Fruit fly (Drosophila melanogaster) whole organism, embryonic: ENCODE measurements around the gene Cpr76Bb.
A peak's percentile ranks its signal among the peaks of the same experiment; 100 is the strongest.

Source experiments
- Bteb2 ChIP-seq: fragments of 200-800 bp; sonication (Bioruptor generic); optimal IDR thresholded peaks from 2 replicates; lab custom pipeline; 2016; ENCODE audit warnings: missing biosample characterization, missing genetic modification characterization
- CG10209 ChIP-seq: fragments of 200-800 bp; sonication (Bioruptor generic); optimal IDR thresholded peaks from 3 replicates; lab custom pipeline; 2017; ENCODE audit warnings: missing biosample characterization, mild to moderate bottlenecking, missing genetic modification characterization, missing genetic modification reagents
- CG10431 ChIP-seq: fragments of 200-800 bp; sonication (Bioruptor generic); optimal IDR thresholded peaks from 3 replicates; lab custom pipeline; 2018; ENCODE audit warnings: missing biosample characterization, mild to moderate bottlenecking, missing genetic modification characterization
- CG11247 ChIP-seq: fragments of 200-800 bp; sonication (Bioruptor generic); IDR thresholded peaks from 2 replicates; pipeline ENCODE4 v1.3.6; 2022; ENCODE audit warnings: missing biosample characterization, missing genetic modification characterization
- CG12299 ChIP-seq: fragments of 200-800 bp; sonication (Bioruptor generic); optimal IDR thresholded peaks from 2 replicates; lab custom pipeline; 2018; ENCODE audit warnings: missing biosample characterization, mild to moderate bottlenecking, missing genetic modification characterization
- CG15514 ChIP-seq: fragments of 200-800 bp; sonication (Bioruptor generic); optimal IDR thresholded peaks from 3 replicates; lab custom pipeline; 2017; ENCODE audit warnings: missing biosample characterization, missing genetic modification characterization, mild to moderate bottlenecking, moderate library complexity, missing genetic modification reagents
- CG16779 ChIP-seq: fragments of 200-800 bp; sonication (Bioruptor generic); IDR thresholded peaks from 2 replicates; pipeline ENCODE4 v1.3.6; 2022; ENCODE audit warnings: missing biosample characterization, missing genetic modification characterization
- CG16815 ChIP-seq: fragments of 200-800 bp; sonication (Bioruptor generic); optimal IDR thresholded peaks from 3 replicates; lab custom pipeline; 2017; ENCODE audit warnings: missing biosample characterization, mild to moderate bottlenecking, missing genetic modification characterization
- CG17328 ChIP-seq: fragments of 200-800 bp; sonication (Bioruptor generic); IDR thresholded peaks from 2 replicates; pipeline ENCODE4 v1.3.6; 2022; ENCODE audit warnings: missing biosample characterization, missing genetic modification characterization
- CG17359 ChIP-seq: fragments of 200-800 bp; sonication (Bioruptor generic); optimal IDR thresholded peaks from 3 replicates; lab custom pipeline; 2018; ENCODE audit warnings: missing biosample characterization, mild to moderate bottlenecking, missing genetic modification characterization, moderate library complexity
- CG17361 ChIP-seq: fragments of 200-800 bp; sonication (Bioruptor generic); IDR thresholded peaks from 3 replicates; pipeline ENCODE4 v1.3.6; 2022; ENCODE audit warnings: missing biosample characterization, missing genetic modification characterization
- CG18011 ChIP-seq: fragments of 200-800 bp; sonication (Bioruptor generic); optimal IDR thresholded peaks from 2 replicates; lab custom pipeline; 2017; ENCODE audit warnings: missing biosample characterization, missing genetic modification characterization, mild to moderate bottlenecking, moderate library complexity, missing genotype
- CG18476 ChIP-seq: fragments of 200-800 bp; sonication (Bioruptor generic); optimal IDR thresholded peaks from 2 replicates; lab custom pipeline; 2016; ENCODE audit warnings: missing biosample characterization, mild to moderate bottlenecking, missing genetic modification characterization
- CG2712 ChIP-seq: fragments of 200-800 bp; optimal IDR thresholded peaks from 3 replicates; lab custom pipeline; 2019; ENCODE audit warnings: missing biosample characterization, mild to moderate bottlenecking, missing genetic modification characterization, moderate library complexity
- CG3995 ChIP-seq: fragments of 200-800 bp; sonication (Bioruptor generic); optimal IDR thresholded peaks from 3 replicates; lab custom pipeline; 2016; ENCODE audit warnings: missing biosample characterization, missing genetic modification characterization
- CG4282 ChIP-seq: fragments of 200-800 bp; sonication (Bioruptor generic); optimal IDR thresholded peaks from 2 replicates; lab custom pipeline; 2016; ENCODE audit warnings: missing biosample characterization, missing genetic modification characterization
- CG4404 ChIP-seq: fragments of 200-800 bp; sonication (Bioruptor generic); IDR thresholded peaks from 2 replicates; pipeline ENCODE4 v1.3.6; 2022; ENCODE audit warnings: missing biosample characterization, missing genetic modification characterization
- CG5180 ChIP-seq: fragments of 200-800 bp; sonication (Bioruptor generic); optimal IDR thresholded peaks from 3 replicates; lab custom pipeline; 2017; ENCODE audit warnings: missing biosample characterization, missing genetic modification characterization, mild to moderate bottlenecking, moderate library complexity, missing genetic modification reagents
- CG7556 ChIP-seq: fragments of 200-800 bp; sonication (Bioruptor generic); optimal IDR thresholded peaks from 2 replicates; lab custom pipeline; 2017; ENCODE audit warnings: missing biosample characterization, mild to moderate bottlenecking, missing genetic modification characterization
- CG8290 ChIP-seq, 3 experiments: fragments of 200-800 bp; sonication (Bioruptor generic); optimal IDR thresholded peaks; 2 replicates each; lab custom pipeline; 2016 to 2019; ENCODE audit warnings: missing biosample characterization in 3 of 3, missing genetic modification characterization in 3 of 3, mild to moderate bottlenecking in 2 of 3, moderate library complexity in 1 of 3
- CG8765 ChIP-seq: fragments of 200-800 bp; sonication (Bioruptor generic); IDR thresholded peaks from 2 replicates; pipeline ENCODE4 v1.3.6; 2022; ENCODE audit warnings: missing biosample characterization, missing genetic modification characterization
- CG8924 ChIP-seq: fragments of 200-800 bp; optimal IDR thresholded peaks from 3 replicates; lab custom pipeline; 2019; ENCODE audit warnings: missing biosample characterization, mild to moderate bottlenecking, missing genetic modification characterization, moderate library complexity
- CG9215 ChIP-seq: fragments of 200-800 bp; sonication (Bioruptor generic); IDR thresholded peaks from 2 replicates; pipeline ENCODE4 v1.3.6; 2022; ENCODE audit warnings: missing biosample characterization, missing genetic modification characterization
- Doc2 ChIP-seq: fragments of 200-800 bp; sonication (Bioruptor generic); IDR thresholded peaks from 2 replicates; pipeline ENCODE4 v1.3.6; 2022; ENCODE audit warnings: missing biosample characterization, missing genetic modification characterization
- Hr51 ChIP-seq, 2 experiments: fragments of 200-800 bp; sonication (Bioruptor generic); optimal IDR thresholded peaks; 2 replicates in 1 of 2; 3 replicates in 1 of 2; lab custom pipeline; 2016 to 2018; ENCODE audit warnings: missing biosample characterization in 2 of 2, missing genetic modification characterization in 2 of 2, mild to moderate bottlenecking in 1 of 2, moderate library complexity in 1 of 2
- Lhr ChIP-seq: fragments of 200-800 bp; sonication (Bioruptor generic); optimal IDR thresholded peaks from 3 replicates; lab custom pipeline; 2017; ENCODE audit warnings: mild to moderate bottlenecking, missing biosample characterization, missing genetic modification reagents, missing genetic modification characterization
- MTF-1 ChIP-seq: fragments of 200-800 bp; sonication (Bioruptor generic); optimal IDR thresholded peaks from 2 replicates; lab custom pipeline; 2018; ENCODE audit warnings: missing biosample characterization, mild to moderate bottlenecking, missing genetic modification characterization, borderline replicate concordance
- Max ChIP-seq: fragments of 200-800 bp; sonication (Bioruptor generic); optimal IDR thresholded peaks from 2 replicates; lab custom pipeline; 2016; ENCODE audit warnings: missing biosample characterization, mild to moderate bottlenecking, missing genetic modification characterization
- Mrtf ChIP-seq: fragments of 200-800 bp; sonication (Bioruptor generic); IDR thresholded peaks from 3 replicates; pipeline ENCODE4 v1.3.6; 2022; ENCODE audit warnings: missing biosample characterization, missing genetic modification characterization
- Myb ChIP-seq: fragments of 200-800 bp; sonication (Bioruptor generic); optimal IDR thresholded peaks from 2 replicates; lab custom pipeline; 2016; ENCODE audit warnings: missing biosample characterization, missing genetic modification characterization
- Rfx ChIP-seq: fragments of 200-800 bp; sonication (Bioruptor generic); IDR thresholded peaks from 2 replicates; pipeline ENCODE4 v1.3.6; 2022; ENCODE audit warnings: missing biosample characterization, missing genetic modification characterization
- ac ChIP-seq: fragments of 200-800 bp; sonication (Bioruptor generic); optimal IDR thresholded peaks from 3 replicates; lab custom pipeline; 2017; ENCODE audit warnings: missing biosample characterization, mild to moderate bottlenecking, missing genetic modification characterization
- ase ChIP-seq: fragments of 200-800 bp; sonication (Bioruptor generic); IDR thresholded peaks from 3 replicates; pipeline ENCODE4 v1.3.6; 2022; ENCODE audit warnings: missing biosample characterization, missing genetic modification characterization
- chm ChIP-seq: fragments of 200-800 bp; sonication (Bioruptor generic); IDR thresholded peaks from 2 replicates; pipeline ENCODE4 v1.3.6; 2022; ENCODE audit warnings: missing biosample characterization, missing genetic modification characterization
- crp ChIP-seq, 2 experiments: fragments of 200-800 bp; sonication (Bioruptor generic); optimal IDR thresholded peaks; 2 replicates in 1 of 2; 3 replicates in 1 of 2; lab custom pipeline; 2017; ENCODE audit warnings: missing biosample characterization in 2 of 2, missing genetic modification characterization in 2 of 2, mild to moderate bottlenecking in 1 of 2, moderate library complexity in 1 of 2
- danr ChIP-seq: fragments of 200-800 bp; sonication (Bioruptor generic); IDR thresholded peaks from 2 replicates; pipeline ENCODE4 v1.3.6; 2022; ENCODE audit warnings: missing biosample characterization, missing genetic modification characterization
- fu2 ChIP-seq: fragments of 200-800 bp; sonication (Bioruptor generic); optimal IDR thresholded peaks from 2 replicates; lab custom pipeline; 2016; ENCODE audit warnings: missing biosample characterization, missing genetic modification characterization
- jigr1 ChIP-seq: fragments of 200-800 bp; sonication (Bioruptor generic); IDR thresholded peaks from 3 replicates; pipeline ENCODE4 v1.3.6; 2022; ENCODE audit warnings: missing biosample characterization, missing genetic modification characterization
- lola ChIP-seq, 3 experiments: fragments of >200 bp in 2 of 3; fragments of 200-800 bp in 1 of 3; sonication (Bioruptor generic) in 1 of 3; optimal IDR thresholded peaks; 2 replicates each; lab custom pipeline; 2017 to 2019; ENCODE audit warnings: missing biosample characterization in 3 of 3, missing genetic modification characterization in 3 of 3, mild to moderate bottlenecking in 1 of 3, moderate library complexity in 1 of 3
- nom ChIP-seq: fragments of 200-800 bp; sonication (Bioruptor generic); optimal IDR thresholded peaks from 2 replicates; lab custom pipeline; 2017; ENCODE audit warnings: missing biosample characterization, missing genetic modification characterization, mild to moderate bottlenecking, moderate library complexity, missing genetic modification reagents
- peb ChIP-seq: fragments of 200-800 bp; sonication (Bioruptor generic); IDR thresholded peaks from 2 replicates; pipeline ENCODE4 v1.3.6; 2022; ENCODE audit warnings: missing biosample characterization, missing genetic modification characterization
- row ChIP-seq: fragments of 200-800 bp; sonication (Bioruptor generic); IDR thresholded peaks from 3 replicates; pipeline ENCODE4 v1.3.6; 2022; ENCODE audit warnings: missing biosample characterization, missing genetic modification characterization
- sens-2 ChIP-seq: fragments of 200-800 bp; sonication (Bioruptor generic); IDR thresholded peaks from 2 replicates; pipeline ENCODE4 v1.3.6; 2022; ENCODE audit warnings: missing biosample characterization, missing genetic modification characterization
- shn ChIP-seq: fragments of 200-800 bp; sonication (Bioruptor generic); optimal IDR thresholded peaks from 3 replicates; lab custom pipeline; 2016; ENCODE audit warnings: missing biosample characterization, missing genetic modification characterization
- tap ChIP-seq: fragments of 200-800 bp; optimal IDR thresholded peaks from 3 replicates; lab custom pipeline; 2019; ENCODE audit warnings: missing biosample characterization, mild to moderate bottlenecking, missing genetic modification characterization, moderate library complexity
- twi ChIP-seq: fragments of 200-800 bp; optimal IDR thresholded peaks from 2 replicates; lab custom pipeline; 2019; ENCODE audit warnings: missing biosample characterization, mild to moderate bottlenecking, missing genetic modification characterization, moderate library complexity
- usp ChIP-seq: fragments of >200 bp; optimal IDR thresholded peaks from 2 replicates; lab custom pipeline; 2017; ENCODE audit warnings: missing biosample characterization, missing genetic modification characterization
- wdn ChIP-seq: fragments of 200-800 bp; sonication (Bioruptor generic); IDR thresholded peaks from 2 replicates; pipeline ENCODE4 v1.3.6; 2022; ENCODE audit warnings: missing biosample characterization, missing genetic modification characterization
- wor ChIP-seq: fragments of 200-800 bp; sonication (Bioruptor generic); IDR thresholded peaks from 2 replicates; pipeline ENCODE4 v1.3.6; 2022; ENCODE audit warnings: missing biosample characterization, missing genetic modification characterization

The Cpr76Bb gene

DNA sequence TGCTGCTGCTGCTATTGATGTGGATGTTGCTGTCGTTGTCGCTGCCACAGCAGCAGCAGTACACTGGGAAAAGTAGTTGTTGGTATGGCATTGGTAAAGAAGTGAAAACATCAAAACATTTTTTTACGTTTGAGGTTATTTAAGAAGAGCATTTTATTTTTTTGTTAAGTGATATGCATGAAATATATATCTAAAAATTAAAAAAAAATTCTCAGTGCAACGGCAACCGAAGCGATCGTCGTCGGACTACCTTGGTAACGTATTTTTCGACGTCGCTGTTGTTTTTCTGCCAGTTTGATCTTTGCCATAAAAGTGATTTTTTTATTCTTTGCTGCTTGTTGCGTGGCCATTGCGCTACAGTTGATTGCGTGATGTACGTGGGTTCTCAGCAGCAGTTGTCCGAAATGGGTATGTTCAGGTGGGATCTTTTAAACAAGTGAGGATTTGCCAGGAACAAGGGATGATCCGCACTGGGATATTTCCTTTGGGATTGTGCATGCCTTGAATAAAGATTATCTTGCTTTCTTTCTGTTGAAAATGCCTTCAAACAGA, 41.3 kb downstream of the Cpr76Bb start (continued):
- TF ChIP-seq CG16779 (GFP tag; lab: Robert Waterston, UW) (peak; percentile 76; the same call in 1 of the 2 replicates), wor (GFP tag; lab: Robert Waterston, UW) (peak; percentile 89), CG11247 (GFP tag; lab: Robert Waterston, UW) (peak; percentile 93), Hr51 (GFP tag; optimal IDR thresholded peaks at IDR 0.05; lab: Kevin White, UChicago) (peak; percentile 94), danr (GFP tag; lab: Robert Waterston, UW) (peak; percentile 94), CG18476 (GFP tag; lab: Kevin White, UChicago) (peak; percentile 92), row (peak; percentile 96), ac (GFP tag; lab: Kevin White, UChicago) (peak; percentile 97), CG18011 (GFP tag; lab: Kevin White, UChicago) (peak; percentile 68), CG2712 (peak; percentile 97), CG5180 (GFP tag; lab: Kevin White, UChicago) (peak; percentile 81), CG15514 (GFP tag; lab: Kevin White, UChicago) (peak; percentile 86), chm (peak; percentile 97), CG8765 (GFP tag; lab: Robert Waterston, UW) (peak; percentile 97), ase (GFP tag; lab: Robert Waterston, UW) (peak; percentile 88), Max (GFP tag; lab: Kevin White, UChicago) (peak; percentile 93), CG17361 (GFP tag; lab: Robert Waterston, UW) (peak; percentile 94), CG3995 (GFP tag; lab: Kevin White, UChicago) (peak; percentile 69), Rfx (GFP tag; lab: Robert Waterston, UW) (peak; percentile 95), CG4282 (GFP tag; lab: Kevin White, UChicago) (peak; percentile 80), CG8290 (GFP tag; optimal IDR thresholded peaks at IDR 0.05; lab: Kevin White, UChicago) (peak; percentile 95), CG8290 (tag; optimal IDR thresholded peaks at IDR 0.05; lab: Kevin White, UChicago) (peak; percentile 76 to 94), CG4404 (GFP tag; lab: Robert Waterston, UW) (peak; percentile 98), CG10209 (GFP tag; lab: Kevin White, UChicago) (peak; percentile 95), nom (peak; percentile 98), CG9215 (peak; percentile 87), usp (no peak), Myb (peak; percentile 77), wdn (GFP tag; lab: Robert Waterston, UW) (peak; percentile 93), fu2 (GFP tag; lab: Kevin White, UChicago) (peak; percentile 81), Bteb2 (peak; percentile 93), Mrtf (GFP tag; lab: Robert Waterston, UW) (peak; percentile 93), sens-2 (peak; percentile 96), CG16815 (GFP tag; lab: Kevin White, UChicago) (peak; percentile 95), CG8924 (tag; lab: Kevin White, UChicago) (peak; percentile 97), Lhr (GFP tag; lab: Kevin White, UChicago) (peak; percentile 92), CG10431 (peak; percentile 92), MTF-1 (GFP tag; lab: Kevin White, UChicago) (peak; percentile 94), shn (GFP tag; lab: Kevin White, UChicago) (peak; percentile 61), CG12299 (peak; percentile 96), CG7556 (peak; percentile 95), tap (tag; lab: Kevin White, UChicago) (peak; percentile 92), Doc2 (GFP tag; lab: Robert Waterston, UW) (no peak), lola (GFP tag; optimal IDR thresholded peaks at IDR 0.05; lab: Kevin White, UChicago) (peak in 1 of 3 experiments; percentile 97), peb (GFP tag; lab: Robert Waterston, UW) (peak; percentile 86), crp (GFP tag; optimal IDR thresholded peaks at IDR 0.05; lab: Kevin White, UChicago) (peak in 1 of 2 experiments; percentile 55), CG17328 (GFP tag; lab: Robert Waterston, UW) (peak; percentile 97), CG17359 (tag; lab: Kevin White, UChicago) (peak; percentile 96), twi (tag; lab: Kevin White, UChicago) (peak; percentile 92), jigr1 (GFP tag; lab: Robert Waterston, UW) (peak; percentile 85; the same call in 2 of the 3 replicates)
